Worm (Caenorhabditis elegans): Measurements from ENCODE around the gene mps-2.

Gene mps-2

DNA sequence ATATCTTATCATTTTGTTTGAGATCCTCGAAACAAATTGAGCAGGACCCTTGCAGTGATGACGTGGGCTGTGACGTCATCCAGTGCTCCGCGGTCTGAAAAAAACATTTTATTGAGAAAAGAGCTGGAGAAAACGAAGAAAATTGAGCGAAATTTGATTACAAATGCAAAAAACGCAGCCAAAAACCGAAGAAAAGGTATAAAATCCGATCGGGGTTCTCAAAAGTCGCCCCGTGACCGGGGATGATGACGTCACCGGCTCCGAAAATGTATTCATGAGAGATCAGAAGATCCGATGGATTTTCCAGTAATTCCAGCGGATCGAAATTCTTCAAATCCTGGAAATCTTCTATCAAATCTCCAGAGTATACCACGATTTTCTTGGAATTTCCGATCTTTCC is 29.5 kb downstream of the mps-2 start, which contains the start of gene trul-1:
Gene trul-1, minus strand, starts transcription at position 101 of the 400 bp plus-strand sequence.
- TF ChIP-seq F13C5.2 (tag; optimal IDR thresholded peaks at IDR 0.05) (no peak), tbx-37 (GFP tag; conservative IDR thresholded peaks at IDR 0.05) (no peak), tbx-11 (GFP tag; IDR thresholded peaks at IDR 0.05) (no peak), hmg-4 (GFP tag; optimal IDR thresholded peaks at IDR 0.05) (no peak), ceh-13 (GFP tag; optimal IDR thresholded peaks at IDR 0.05) (no peak), ceh-36 (tag; optimal IDR thresholded peaks at IDR 0.05) (no peak), flt-1 (GFP tag; IDR thresholded peaks at IDR 0.05) (no peak), sea-1 (GFP tag; conservative IDR thresholded peaks at IDR 0.05) (no peak), scrt-1 (GFP tag; IDR thresholded peaks at IDR 0.05) (no peak), B0310.2 (tag; optimal IDR thresholded peaks at IDR 0.05) (no peak), pes-1 (GFP tag; IDR thresholded peaks at IDR 0.05) (no peak), hmbx-1 (tag; optimal IDR thresholded peaks at IDR 0.05) (no peak), ama-1 (optimal IDR thresholded peaks at IDR 0.05) (no peak), tra-4 (tag; optimal IDR thresholded peaks at IDR 0.05) (no peak), hnd-1 (tag; optimal IDR thresholded peaks at IDR 0.05) (no peak), ets-7 (tag; optimal IDR thresholded peaks at IDR 0.05) (no peak), aly-1 (tag; optimal IDR thresholded peaks at IDR 0.05) (no peak)

DNA sequence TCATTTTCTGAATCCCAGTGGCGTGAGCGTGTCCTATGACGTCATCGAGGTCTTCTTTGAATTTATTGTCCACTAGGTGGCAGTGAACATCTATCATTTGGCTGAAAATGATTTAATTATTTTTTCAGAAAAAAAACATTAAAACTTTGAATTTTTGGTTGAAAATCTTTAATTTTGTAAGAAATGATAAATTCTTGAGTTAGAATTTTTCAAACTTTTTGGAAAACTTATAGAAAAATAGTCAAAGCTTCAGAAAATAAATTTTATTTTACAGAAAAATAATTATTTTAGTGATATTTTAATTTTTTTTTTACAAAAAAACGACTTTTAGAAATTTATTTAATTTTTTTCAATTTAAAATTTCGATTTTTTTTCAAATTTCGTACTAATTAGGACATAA is 33.4 kb downstream of the mps-2 start, which contains the start of gene B0432.8:
Gene B0432.8, minus strand, starts transcription at position 101 of the 400 bp plus-strand sequence.
- TF ChIP-seq B0310.2 (tag; optimal IDR thresholded peaks at IDR 0.05) (no peak), ets-7 (tag; optimal IDR thresholded peaks at IDR 0.05) (no peak), hnd-1 (tag; optimal IDR thresholded peaks at IDR 0.05) (no peak), F13C5.2 (tag; optimal IDR thresholded peaks at IDR 0.05) (no peak), aly-1 (tag; optimal IDR thresholded peaks at IDR 0.05) (no peak), pes-1 (GFP tag; IDR thresholded peaks at IDR 0.05) (no peak), ceh-13 (GFP tag; optimal IDR thresholded peaks at IDR 0.05) (no peak), hmbx-1 (tag; optimal IDR thresholded peaks at IDR 0.05) (no peak)

DNA sequence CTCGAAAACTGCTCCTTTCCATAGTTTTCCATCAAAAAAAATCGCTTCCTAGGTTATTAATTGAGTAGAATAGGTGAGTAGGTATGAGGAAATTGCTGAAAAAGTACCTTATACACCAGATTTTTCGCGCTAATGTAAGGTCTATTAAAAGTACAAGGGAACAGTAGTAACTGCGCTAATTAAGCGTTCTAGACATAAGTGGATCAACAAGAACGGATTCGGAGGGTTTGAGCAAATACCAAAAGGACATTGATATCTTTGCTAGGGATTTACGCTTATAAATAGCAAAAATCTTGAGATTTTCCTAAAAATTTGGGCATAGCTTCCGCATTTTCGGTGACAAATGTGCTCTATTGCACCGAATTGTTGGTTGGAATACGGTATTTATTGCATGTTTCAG is 38.1 kb downstream of the mps-2 start, which contains the start of gene B0432.7:
Gene B0432.7, minus strand, starts transcription at position 101 of the 400 bp plus-strand sequence.
- no peak for TF ChIP-seq hnd-1 (tag; optimal IDR thresholded peaks at IDR 0.05)
- TF ChIP-seq ama-1 (optimal IDR thresholded peaks at IDR 0.05) = no peak
- no peak for TF ChIP-seq ceh-36 (tag; optimal IDR thresholded peaks at IDR 0.05)
- no peak for TF ChIP-seq tra-4 (tag; optimal IDR thresholded peaks at IDR 0.05)
- TF ChIP-seq scrt-1 (GFP tag; IDR thresholded peaks at IDR 0.05) = no peak
- TF ChIP-seq aly-1 (tag; optimal IDR thresholded peaks at IDR 0.05) = no peak
- no peak for TF ChIP-seq hmbx-1 (tag; optimal IDR thresholded peaks at IDR 0.05)
- TF ChIP-seq F13C5.2 (tag; optimal IDR thresholded peaks at IDR 0.05) = no peak
- TF ChIP-seq tbx-37 (GFP tag; conservative IDR thresholded peaks at IDR 0.05) = no peak
- TF ChIP-seq tbx-11 (GFP tag; IDR thresholded peaks at IDR 0.05) = no peak

DNA sequence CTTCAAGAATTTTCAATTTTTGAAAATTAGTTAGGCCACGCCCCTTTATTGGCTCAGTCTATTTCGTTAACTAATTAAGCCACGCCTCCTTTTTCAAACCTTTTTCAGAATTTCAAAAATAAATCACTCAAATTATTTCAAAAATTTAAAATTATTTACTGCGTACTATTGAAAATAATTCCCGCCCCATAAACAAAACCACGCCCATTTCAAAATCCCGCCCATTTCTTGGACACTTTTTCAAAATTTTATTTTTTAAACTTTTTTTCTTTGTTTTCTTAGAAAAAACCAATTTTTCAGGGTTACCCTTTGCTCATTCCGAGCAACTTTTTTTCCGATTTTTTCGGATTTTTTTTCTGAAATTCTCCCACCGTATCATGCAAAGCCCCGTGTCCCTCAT is 48.0 kb downstream of the mps-2 start, which contains the start of gene B0432.14:
Gene B0432.14, plus strand, starts transcription at position 301 of the 400 bp plus-strand sequence.
- TF ChIP-seq flt-1 (GFP tag; IDR thresholded peaks at IDR 0.05) = no peak

DNA sequence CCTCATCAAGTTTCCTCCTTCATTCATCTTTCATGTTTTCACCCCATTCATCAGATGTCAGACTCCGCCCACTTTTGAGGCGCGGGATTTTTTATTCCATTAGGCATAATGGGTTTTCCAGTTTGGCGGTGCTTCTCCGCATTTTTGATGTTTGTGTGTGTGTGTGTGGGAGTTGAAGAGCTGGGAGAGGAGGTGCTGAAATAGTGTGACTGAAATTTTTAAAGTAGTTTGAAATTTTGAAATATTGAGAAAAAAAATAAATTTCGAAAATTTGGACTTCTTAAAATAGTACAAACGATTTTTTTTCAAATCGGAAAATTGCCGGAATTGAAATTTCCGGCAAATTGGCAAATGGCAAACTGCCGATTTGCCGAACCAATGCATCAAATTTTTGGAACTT is 48.4 kb downstream of the mps-2 start, which contains the start of gene scc-2:
Gene scc-2, minus strand, starts transcription at position 101 of the 400 bp plus-strand sequence.
- TF ChIP-seq B0310.2 (tag; optimal IDR thresholded peaks at IDR 0.05) (no peak), aly-1 (tag; optimal IDR thresholded peaks at IDR 0.05) (no peak), hmbx-1 (tag; optimal IDR thresholded peaks at IDR 0.05) (no peak), ets-7 (tag; optimal IDR thresholded peaks at IDR 0.05) (no peak), tbx-37 (GFP tag; conservative IDR thresholded peaks at IDR 0.05) (no peak), flt-1 (GFP tag; IDR thresholded peaks at IDR 0.05) (no peak), tbx-11 (GFP tag; IDR thresholded peaks at IDR 0.05) (no peak), F13C5.2 (tag; optimal IDR thresholded peaks at IDR 0.05) (no peak), tra-4 (tag; optimal IDR thresholded peaks at IDR 0.05) (no peak), hnd-1 (tag; optimal IDR thresholded peaks at IDR 0.05) (no peak), ama-1 (optimal IDR thresholded peaks at IDR 0.05) (no peak), scrt-1 (GFP tag; IDR thresholded peaks at IDR 0.05) (no peak), pes-1 (GFP tag; IDR thresholded peaks at IDR 0.05) (no peak), sea-1 (GFP tag; conservative IDR thresholded peaks at IDR 0.05) (no peak), hmg-4 (GFP tag; optimal IDR thresholded peaks at IDR 0.05) (no peak), ceh-36 (tag; optimal IDR thresholded peaks at IDR 0.05) (no peak), ceh-13 (GFP tag; optimal IDR thresholded peaks at IDR 0.05) (no peak)
